Fruit fly (Drosophila melanogaster): ENCODE measurements around the gene PlexA.

DNA sequence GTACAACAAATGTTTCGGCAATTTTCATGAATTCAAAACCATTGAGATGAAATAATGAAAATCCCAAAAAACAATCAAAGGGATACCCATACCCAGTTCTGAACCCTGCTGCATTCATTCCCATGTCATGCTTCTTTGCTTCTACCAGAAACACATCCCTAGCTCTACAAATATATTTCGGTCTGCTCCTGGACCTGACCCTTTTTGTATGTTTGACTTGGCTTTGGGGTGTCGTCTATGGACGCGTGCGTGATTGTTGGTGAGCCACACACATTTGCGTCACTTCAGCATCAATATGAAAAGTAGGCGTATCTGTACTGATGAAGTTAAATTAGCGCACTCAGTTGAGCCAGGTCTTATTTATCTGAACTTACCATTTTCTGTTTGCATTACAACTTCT is 42.1 kb downstream of the PlexA start:
- TF ChIP-seq CTCF (optimal IDR thresholded peaks at IDR 0.05) (no peak), CG8478 (optimal IDR thresholded peaks at IDR 0.05) (no peak)
